Fruit fly (Drosophila melanogaster) whole organism, embryonic: Measurements from ENCODE around the gene Mettl4.
A peak's percentile ranks its signal among the peaks of the same experiment; 100 is the strongest.

Source experiments
- BEAF-32 ChIP-seq: fragments of 200-800 bp; sonication (Bioruptor generic); optimal IDR thresholded peaks from 3 replicates; lab custom pipeline; 2017; ENCODE audit warnings: missing biosample characterization, missing genetic modification characterization, mild to moderate bottlenecking, moderate library complexity, missing genetic modification reagents
- CG1024 ChIP-seq: fragments of 200-800 bp; sonication (Bioruptor generic); IDR thresholded peaks from 2 replicates; pipeline ENCODE4 v1.3.6; 2022; ENCODE audit warnings: missing biosample characterization, missing genetic modification characterization
- CG10267 ChIP-seq: fragments of 200-800 bp; sonication (Bioruptor generic); optimal IDR thresholded peaks from 2 replicates; lab custom pipeline; 2018; ENCODE audit warnings: missing biosample characterization, mild to moderate bottlenecking, missing genetic modification characterization, moderate library complexity
- CG10565 ChIP-seq: fragments of 200-800 bp; sonication (Bioruptor generic); optimal IDR thresholded peaks from 3 replicates; lab custom pipeline; 2016; ENCODE audit warnings: missing biosample characterization, mild to moderate bottlenecking, missing genetic modification characterization
- CG12659 ChIP-seq: fragments of 200-800 bp; sonication (Bioruptor generic); optimal IDR thresholded peaks from 3 replicates; lab custom pipeline; 2017; ENCODE audit warnings: mild to moderate bottlenecking, missing biosample characterization, missing genetic modification reagents, missing genetic modification characterization
- CG13424 ChIP-seq: fragments of 200-800 bp; sonication (Bioruptor generic); optimal IDR thresholded peaks from 2 replicates; lab custom pipeline; 2019; ENCODE audit warnings: missing biosample characterization, mild to moderate bottlenecking, missing genetic modification characterization, moderate library complexity
- CG13775 ChIP-seq: fragments of 200-800 bp; sonication (Bioruptor generic); optimal IDR thresholded peaks from 3 replicates; lab custom pipeline; 2017; ENCODE audit warnings: missing biosample characterization, mild to moderate bottlenecking, missing genetic modification characterization
- CG14014 ChIP-seq: fragments of 200-800 bp; sonication (Bioruptor generic); IDR thresholded peaks from 2 replicates; pipeline ENCODE4 v1.3.6; 2022; ENCODE audit warnings: missing biosample characterization, missing genetic modification characterization
- CG14710 ChIP-seq: fragments of 200-800 bp; sonication (Bioruptor generic); optimal IDR thresholded peaks from 3 replicates; lab custom pipeline; 2019; ENCODE audit warnings: missing biosample characterization, mild to moderate bottlenecking, missing genetic modification characterization, moderate library complexity
- CG15601 ChIP-seq: fragments of 200-800 bp; sonication (Bioruptor generic); optimal IDR thresholded peaks from 3 replicates; lab custom pipeline; 2019; ENCODE audit warnings: missing biosample characterization, mild to moderate bottlenecking, missing genetic modification characterization, moderate library complexity
- CG17829 ChIP-seq: fragments of 200-800 bp; optimal IDR thresholded peaks from 2 replicates; lab custom pipeline; 2019; ENCODE audit warnings: missing biosample characterization, mild to moderate bottlenecking, missing genetic modification characterization, moderate library complexity
- CG32532 ChIP-seq: fragments of 200-800 bp; sonication (Bioruptor generic); IDR thresholded peaks from 2 replicates; pipeline ENCODE4 v1.3.6; 2022; ENCODE audit warnings: missing biosample characterization, missing genetic modification characterization
- CG33557 ChIP-seq: fragments of 200-800 bp; sonication (Bioruptor generic); optimal IDR thresholded peaks from 2 replicates; lab custom pipeline; 2019; ENCODE audit warnings: missing biosample characterization, mild to moderate bottlenecking, missing genetic modification characterization, moderate library complexity
- CG34224 ChIP-seq: fragments of 200-800 bp; sonication (Bioruptor generic); IDR thresholded peaks from 3 replicates; pipeline ENCODE4 v1.3.6; 2022; ENCODE audit warnings: missing biosample characterization, missing genetic modification characterization; ENCODE audit not compliant: partially characterized antibody
- CG34422 ChIP-seq: fragments of 200-800 bp; sonication (Bioruptor generic); IDR thresholded peaks from 3 replicates; pipeline ENCODE4 v1.3.6; 2022; ENCODE audit warnings: missing biosample characterization, missing genetic modification characterization
- CG3995 ChIP-seq: fragments of 200-800 bp; sonication (Bioruptor generic); optimal IDR thresholded peaks from 3 replicates; lab custom pipeline; 2016; ENCODE audit warnings: missing biosample characterization, missing genetic modification characterization
- CG42726 ChIP-seq: fragments of 200-800 bp; sonication (Bioruptor generic); IDR thresholded peaks from 2 replicates; pipeline ENCODE4 v1.3.6; 2022; ENCODE audit warnings: missing biosample characterization, missing genetic modification characterization; ENCODE audit not compliant: partially characterized antibody
- CG6765 ChIP-seq: fragments of 200-800 bp; sonication (Bioruptor generic); optimal IDR thresholded peaks from 3 replicates; lab custom pipeline; 2017; ENCODE audit warnings: missing biosample characterization, mild to moderate bottlenecking, missing genetic modification characterization
- CoRest ChIP-seq: fragments of 200-800 bp; sonication (Bioruptor generic); optimal IDR thresholded peaks from 3 replicates; lab custom pipeline; 2018; ENCODE audit warnings: missing biosample characterization, mild to moderate bottlenecking, missing genetic modification characterization, moderate library complexity
- Dbx ChIP-seq: fragments of 200-800 bp; sonication (Bioruptor generic); IDR thresholded peaks from 3 replicates; pipeline ENCODE4 v1.3.6; 2022; ENCODE audit warnings: missing biosample characterization, missing genetic modification characterization
- Dip3 ChIP-seq: fragments of 200-800 bp; sonication (Bioruptor generic); optimal IDR thresholded peaks from 3 replicates; lab custom pipeline; 2016; ENCODE audit warnings: missing biosample characterization, missing genetic modification characterization
- Elba2 ChIP-seq: fragments of 200-800 bp; sonication (Bioruptor generic); optimal IDR thresholded peaks from 3 replicates; lab custom pipeline; 2016; ENCODE audit warnings: missing biosample characterization, missing genetic modification characterization
- Gug ChIP-seq: fragments of 200-800 bp; sonication (Bioruptor generic); IDR thresholded peaks from 4 replicates; pipeline ENCODE4 v1.3.6; 2022; ENCODE audit warnings: missing biosample characterization, missing genetic modification characterization
- HmgZ ChIP-seq: fragments of 200-800 bp; sonication (Bioruptor generic); optimal IDR thresholded peaks from 2 replicates; lab custom pipeline; 2018; ENCODE audit warnings: missing biosample characterization, mild to moderate bottlenecking, missing genetic modification characterization
- Max ChIP-seq: fragments of 200-800 bp; sonication (Bioruptor generic); optimal IDR thresholded peaks from 2 replicates; lab custom pipeline; 2016; ENCODE audit warnings: missing biosample characterization, mild to moderate bottlenecking, missing genetic modification characterization
- Meics ChIP-seq: fragments of 200-800 bp; sonication (Bioruptor generic); optimal IDR thresholded peaks from 2 replicates; lab custom pipeline; 2017; ENCODE audit warnings: missing biosample characterization, mild to moderate bottlenecking, missing genetic modification characterization
- Pdp1 ChIP-seq, 2 experiments: fragments of 200-800 bp; sonication (Bioruptor generic); optimal IDR thresholded peaks; 3 replicates each; lab custom pipeline; 2016; ENCODE audit warnings: missing biosample characterization in 2 of 2, missing genetic modification characterization in 2 of 2, mild to moderate bottlenecking in 1 of 2, moderate library complexity in 1 of 2
- Rfx ChIP-seq: fragments of 200-800 bp; sonication (Bioruptor generic); IDR thresholded peaks from 2 replicates; pipeline ENCODE4 v1.3.6; 2022; ENCODE audit warnings: missing biosample characterization, missing genetic modification characterization
- Xbp1 ChIP-seq: fragments of 200-800 bp; sonication (Bioruptor generic); optimal IDR thresholded peaks from 3 replicates; lab custom pipeline; 2016; ENCODE audit warnings: missing biosample characterization, mild to moderate bottlenecking, missing genetic modification characterization
- al ChIP-seq: fragments of 200-800 bp; sonication (Bioruptor generic); IDR thresholded peaks from 2 replicates; pipeline ENCODE4 v1.3.6; 2022; ENCODE audit warnings: missing biosample characterization, missing genetic modification characterization
- ap ChIP-seq: fragments of 200-800 bp; sonication (Bioruptor generic); IDR thresholded peaks from 2 replicates; pipeline ENCODE4 v1.3.6; 2022; ENCODE audit warnings: missing biosample characterization, missing genetic modification characterization
- ato ChIP-seq: fragments of 200-800 bp; sonication (Bioruptor generic); IDR thresholded peaks from 2 replicates; pipeline ENCODE4 v1.3.6; 2022; ENCODE audit warnings: missing biosample characterization, missing genetic modification characterization; ENCODE audit not compliant: partially characterized antibody
- bab2 ChIP-seq: fragments of 200-800 bp; sonication (Bioruptor generic); optimal IDR thresholded peaks from 2 replicates; lab custom pipeline; 2016; ENCODE audit warnings: missing biosample characterization, missing genetic modification characterization
- croc ChIP-seq: fragments of 200-800 bp; sonication (Bioruptor generic); conservative IDR thresholded peaks from 3 replicates; pipeline ENCODE4 v1.3.6; 2022; ENCODE audit warnings: missing biosample characterization, missing genetic modification characterization
- ftz-f1 ChIP-seq: fragments of 200-800 bp; sonication (Bioruptor generic); optimal IDR thresholded peaks from 2 replicates; lab custom pipeline; 2016; ENCODE audit warnings: missing biosample characterization, missing genetic modification characterization
- gce ChIP-seq: fragments of 200-800 bp; sonication (Bioruptor generic); IDR thresholded peaks from 3 replicates; pipeline ENCODE4 v1.3.6; 2022; ENCODE audit warnings: missing biosample characterization, missing genetic modification characterization
- inv ChIP-seq: fragments of 200-800 bp; sonication (Bioruptor generic); IDR thresholded peaks from 2 replicates; pipeline ENCODE4 v1.3.6; 2022; ENCODE audit warnings: missing biosample characterization, missing genetic modification characterization; ENCODE audit not compliant: partially characterized antibody
- lilli ChIP-seq: fragments of 200-800 bp; sonication (Bioruptor generic); optimal IDR thresholded peaks from 3 replicates; lab custom pipeline; 2016; ENCODE audit warnings: missing biosample characterization, missing genetic modification characterization
- nmo ChIP-seq: fragments of 200-800 bp; sonication (Bioruptor generic); optimal IDR thresholded peaks from 2 replicates; lab custom pipeline; 2018; ENCODE audit warnings: missing biosample characterization, mild to moderate bottlenecking, missing genetic modification characterization, moderate library complexity
- onecut ChIP-seq: fragments of 200-800 bp; sonication (Bioruptor generic); IDR thresholded peaks from 2 replicates; pipeline ENCODE4 v1.3.6; 2022; ENCODE audit warnings: missing biosample characterization, missing genetic modification characterization
- phol ChIP-seq: fragments of 200-800 bp; sonication (Bioruptor generic); optimal IDR thresholded peaks from 3 replicates; lab custom pipeline; 2018; ENCODE audit warnings: missing biosample characterization, mild to moderate bottlenecking, missing genetic modification characterization, moderate library complexity
- pzg ChIP-seq: fragments of 200-800 bp; sonication (Bioruptor generic); optimal IDR thresholded peaks from 3 replicates; lab custom pipeline; 2018; ENCODE audit warnings: missing biosample characterization, mild to moderate bottlenecking, missing genetic modification characterization, moderate library complexity
- sc ChIP-seq, 3 experiments: fragments of >200 bp in 2 of 3; fragments of 200-800 bp in 1 of 3; sonication (Bioruptor generic) in 1 of 3; optimal IDR thresholded peaks; 2 replicates in 2 of 3; 3 replicates in 1 of 3; lab custom pipeline; 2017; ENCODE audit warnings: mild to moderate bottlenecking in 1 of 3, missing biosample characterization in 1 of 3, missing genetic modification characterization in 1 of 3, missing genetic modification reagents in 1 of 3
- sima ChIP-seq: fragments of 200-800 bp; sonication (Bioruptor generic); optimal IDR thresholded peaks from 2 replicates; lab custom pipeline; 2016; ENCODE audit warnings: missing biosample characterization, missing genetic modification characterization
- slbo ChIP-seq: fragments of 200-800 bp; sonication (Bioruptor generic); IDR thresholded peaks from 2 replicates; pipeline ENCODE4 v1.3.6; 2022; ENCODE audit warnings: missing biosample characterization, missing genetic modification characterization
- sna ChIP-seq: fragments of 200-800 bp; sonication (Bioruptor generic); IDR thresholded peaks from 2 replicates; pipeline ENCODE4 v1.3.6; 2022; ENCODE audit warnings: missing biosample characterization, missing genetic modification characterization; ENCODE audit not compliant: partially characterized antibody
- tll ChIP-seq, 2 experiments: fragments of 200-800 bp in 1 of 2; fragments of >200 bp in 1 of 2; sonication (Bioruptor generic) in 1 of 2; optimal IDR thresholded peaks; 2 replicates each; lab custom pipeline; 2017 to 2019; ENCODE audit warnings: missing biosample characterization in 2 of 2, missing genetic modification characterization in 2 of 2, mild to moderate bottlenecking in 1 of 2, moderate library complexity in 1 of 2
- trem ChIP-seq: fragments of 200-800 bp; optimal IDR thresholded peaks from 3 replicates; lab custom pipeline; 2019; ENCODE audit warnings: missing biosample characterization, mild to moderate bottlenecking, missing genetic modification characterization, moderate library complexity
- vnd ChIP-seq: fragments of 200-800 bp; sonication (Bioruptor generic); IDR thresholded peaks from 3 replicates; pipeline ENCODE4 v1.3.6; 2022; ENCODE audit warnings: missing biosample characterization, missing genetic modification characterization; ENCODE audit not compliant: partially characterized antibody

The Mettl4 gene

DNA sequence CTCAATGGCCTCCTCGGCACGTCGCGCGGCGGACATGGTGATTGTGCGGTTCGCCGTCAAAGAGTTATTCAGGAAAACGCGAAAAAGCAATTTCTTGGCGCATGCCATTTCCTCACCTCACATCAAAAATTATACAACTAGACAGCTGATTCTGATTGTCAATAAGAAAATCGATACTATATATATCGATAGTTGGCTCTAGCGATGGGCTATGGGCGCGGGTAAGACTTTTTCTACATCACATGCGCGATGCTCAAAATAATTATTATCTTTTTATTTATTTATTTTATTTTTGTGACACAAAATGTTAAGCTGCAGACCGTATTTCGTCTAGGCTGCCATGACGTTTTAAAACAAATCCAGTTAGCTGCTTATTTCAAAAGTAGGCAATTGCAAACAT, 36.7 kb downstream of the Mettl4 start, which contains the start of gene CG10340:
TSS of gene CG10340 (minus strand) at position 151 of the 400 bp plus-strand sequence.
- TF ChIP-seq bab2 (GFP tag; lab: Kevin White, UChicago) (no peak), phol (peak; percentile 15), slbo (peak; percentile 45; the same call in 1 of the 2 replicates), CG6765 (GFP tag; lab: Kevin White, UChicago) (no peak), CG1024 (GFP tag; lab: Robert Waterston, UW) (no peak), inv (GFP tag; lab: Robert Waterston, UW) (peak; percentile 66), gce (GFP tag; lab: Robert Waterston, UW) (no peak), CG13775 (GFP tag; lab: Kevin White, UChicago) (peak; percentile 31), ftz-f1 (GFP tag; lab: Kevin White, UChicago) (no peak), CG12659 (GFP tag; lab: Kevin White, UChicago) (peak; percentile 45), al (GFP tag; lab: Robert Waterston, UW) (0 out of 2 replicates have a peak, but pooled peaks have one; percentile 7), CG10267 (tag; lab: Kevin White, UChicago) (peak; percentile 17), Elba2 (GFP tag; lab: Kevin White, UChicago) (peak; percentile 88), BEAF-32 (GFP tag; lab: Kevin White, UChicago) (peak; percentile 81), CG42726 (GFP tag; lab: Robert Waterston, UW) (peak; percentile 75), sima (GFP tag; lab: Kevin White, UChicago) (no peak), CG3995 (peak; percentile 60), Gug (GFP tag; lab: Robert Waterston, UW) (peak; percentile 25; the same call in 1 of the 4 replicates), CG33557 (no peak), nmo (GFP tag; lab: Kevin White, UChicago) (peak; percentile 49), CoRest (tag; lab: Kevin White, UChicago) (peak; percentile 34), Pdp1 (GFP tag; optimal IDR thresholded peaks at IDR 0.05; lab: Kevin White, UChicago) (peak in 1 of 2 experiments; percentile 99), CG13424 (peak; percentile 11), croc (GFP tag; lab: Robert Waterston, UW) (no peak), CG17829 (no peak), CG14710 (peak; percentile 51), Dbx (GFP tag; lab: Robert Waterston, UW) (peak; percentile 43; the same call in 1 of the 3 replicates), Xbp1 (GFP tag; lab: Kevin White, UChicago) (peak; percentile 18), CG34422 (GFP tag; lab: Robert Waterston, UW) (0 out of 3 replicates have a peak, but pooled peaks have one; percentile 30), sc (optimal IDR thresholded peaks at IDR 0.05; lab: Kevin White, UChicago) (no peak), sc (GFP tag; optimal IDR thresholded peaks at IDR 0.05; lab: Kevin White, UChicago) (no peak), trem (tag; lab: Kevin White, UChicago) (peak; percentile 47), CG32532 (GFP tag; lab: Robert Waterston, UW) (0 out of 2 replicates have a peak, but pooled peaks have one; percentile 39), vnd (GFP tag; lab: Robert Waterston, UW) (peak; percentile 72; the same call in 2 of the 3 replicates), lilli (GFP tag; lab: Kevin White, UChicago) (peak; percentile 31), CG14014 (GFP tag; lab: Robert Waterston, UW) (no peak), onecut (GFP tag; lab: Robert Waterston, UW) (peak; percentile 71), ato (GFP tag; lab: Robert Waterston, UW) (peak; percentile 63), Max (GFP tag; lab: Kevin White, UChicago) (peak; percentile 44), CG34224 (GFP tag; lab: Robert Waterston, UW) (peak; percentile 84), Rfx (GFP tag; lab: Robert Waterston, UW) (peak; percentile 65), sna (GFP tag; lab: Robert Waterston, UW) (peak; percentile 83), pzg (peak; percentile 59), CG10565 (GFP tag; lab: Kevin White, UChicago) (no peak), ap (no peak), Dip3 (GFP tag; lab: Kevin White, UChicago) (no peak), HmgZ (tag; lab: Kevin White, UChicago) (peak; percentile 6), tll (GFP tag; optimal IDR thresholded peaks at IDR 0.05; lab: Kevin White, UChicago) (no peak), CG15601 (tag; lab: Kevin White, UChicago) (peak; percentile 33), Meics (GFP tag; lab: Kevin White, UChicago) (no peak)
